Fruit fly (Drosophila melanogaster) whole organism, embryonic: Measurements from ENCODE around the gene CG12177.

Source experiments
- B-H2 ChIP-seq: fragments of 200-800 bp; sonication (Bioruptor generic); optimal IDR thresholded peaks from 2 replicates; lab custom pipeline; 2018; ENCODE audit warnings: missing biosample characterization, mild to moderate bottlenecking, missing genetic modification characterization
- C15 ChIP-seq: fragments of 200-800 bp; sonication (Bioruptor generic); IDR thresholded peaks from 3 replicates; pipeline ENCODE4 v1.3.6; 2022; ENCODE audit warnings: missing biosample characterization, missing genetic modification characterization
- CG10274 ChIP-seq: fragments of 200-800 bp; sonication (Bioruptor generic); optimal IDR thresholded peaks from 3 replicates; lab custom pipeline; 2017; ENCODE audit warnings: missing biosample characterization, mild to moderate bottlenecking, missing genetic modification characterization
- CG10366 ChIP-seq: fragments of 200-800 bp; sonication (Bioruptor generic); IDR thresholded peaks from 2 replicates; pipeline ENCODE4 v1.3.6; 2022; ENCODE audit warnings: missing biosample characterization, missing genetic modification characterization
- CG11504 ChIP-seq: fragments of 200-800 bp; sonication (Bioruptor generic); optimal IDR thresholded peaks from 3 replicates; lab custom pipeline; 2019; ENCODE audit warnings: missing biosample characterization, mild to moderate bottlenecking, missing genetic modification characterization, moderate library complexity
- CG12219 ChIP-seq: fragments of 200-800 bp; sonication (Bioruptor generic); optimal IDR thresholded peaks from 3 replicates; lab custom pipeline; 2018; ENCODE audit warnings: missing biosample characterization, mild to moderate bottlenecking, missing genetic modification characterization
- CG17385 ChIP-seq: fragments of 200-800 bp; sonication (Bioruptor generic); optimal IDR thresholded peaks from 3 replicates; lab custom pipeline; 2018; ENCODE audit warnings: missing biosample characterization, mild to moderate bottlenecking, missing genetic modification characterization
- CG30431 ChIP-seq: fragments of 200-800 bp; sonication (Bioruptor generic); optimal IDR thresholded peaks from 2 replicates; lab custom pipeline; 2017; ENCODE audit warnings: missing biosample characterization, missing genetic modification characterization
- CG4328 ChIP-seq: fragments of 200-800 bp; sonication (Bioruptor generic); optimal IDR thresholded peaks from 3 replicates; lab custom pipeline; 2017; ENCODE audit warnings: missing biosample characterization, missing genetic modification reagents, missing genetic modification characterization
- CG4707 ChIP-seq: fragments of 200-800 bp; sonication (Bioruptor generic); optimal IDR thresholded peaks from 2 replicates; lab custom pipeline; 2018; ENCODE audit warnings: missing biosample characterization, mild to moderate bottlenecking, missing genetic modification characterization, moderate library complexity
- CG5180 ChIP-seq: fragments of 200-800 bp; sonication (Bioruptor generic); optimal IDR thresholded peaks from 3 replicates; lab custom pipeline; 2017; ENCODE audit warnings: missing biosample characterization, missing genetic modification characterization, mild to moderate bottlenecking, moderate library complexity, missing genetic modification reagents
- CG6765 ChIP-seq: fragments of 200-800 bp; sonication (Bioruptor generic); optimal IDR thresholded peaks from 3 replicates; lab custom pipeline; 2017; ENCODE audit warnings: missing biosample characterization, mild to moderate bottlenecking, missing genetic modification characterization
- CG6813 ChIP-seq: fragments of 200-800 bp; sonication (Bioruptor generic); optimal IDR thresholded peaks from 2 replicates; lab custom pipeline; 2017; ENCODE audit warnings: missing biosample characterization, missing genetic modification characterization, mild to moderate bottlenecking, moderate library complexity, missing genetic modification reagents
- CG7987 ChIP-seq: fragments of 200-800 bp; sonication (Bioruptor generic); optimal IDR thresholded peaks from 2 replicates; lab custom pipeline; 2018; ENCODE audit warnings: missing biosample characterization, mild to moderate bottlenecking, missing genetic modification characterization, moderate library complexity
- Dip3 ChIP-seq: fragments of 200-800 bp; sonication (Bioruptor generic); optimal IDR thresholded peaks from 3 replicates; lab custom pipeline; 2016; ENCODE audit warnings: missing biosample characterization, missing genetic modification characterization
- ERR ChIP-seq: fragments of 200-800 bp; sonication (Bioruptor generic); optimal IDR thresholded peaks from 2 replicates; lab custom pipeline; 2016; ENCODE audit warnings: missing biosample characterization, missing genetic modification characterization
- Gug ChIP-seq: fragments of 200-800 bp; sonication (Bioruptor generic); IDR thresholded peaks from 4 replicates; pipeline ENCODE4 v1.3.6; 2022; ENCODE audit warnings: missing biosample characterization, missing genetic modification characterization
- HmgZ ChIP-seq: fragments of 200-800 bp; sonication (Bioruptor generic); optimal IDR thresholded peaks from 2 replicates; lab custom pipeline; 2018; ENCODE audit warnings: missing biosample characterization, mild to moderate bottlenecking, missing genetic modification characterization
- NC2α ChIP-seq: fragments of 200-800 bp; sonication (Bioruptor generic); optimal IDR thresholded peaks from 2 replicates; lab custom pipeline; 2016; ENCODE audit warnings: missing biosample characterization, missing genetic modification characterization
- Rfx ChIP-seq: fragments of 200-800 bp; sonication (Bioruptor generic); IDR thresholded peaks from 2 replicates; pipeline ENCODE4 v1.3.6; 2022; ENCODE audit warnings: missing biosample characterization, missing genetic modification characterization
- Vsx1 ChIP-seq: fragments of 200-800 bp; sonication (Bioruptor generic); optimal IDR thresholded peaks from 2 replicates; lab custom pipeline; 2017; ENCODE audit warnings: missing biosample characterization, mild to moderate bottlenecking, missing genetic modification characterization, missing genetic modification reagents
- ato ChIP-seq: fragments of 200-800 bp; sonication (Bioruptor generic); IDR thresholded peaks from 2 replicates; pipeline ENCODE4 v1.3.6; 2022; ENCODE audit warnings: missing biosample characterization, missing genetic modification characterization; ENCODE audit not compliant: partially characterized antibody
- az2 ChIP-seq: fragments of 200-800 bp; sonication (Bioruptor generic); optimal IDR thresholded peaks from 3 replicates; lab custom pipeline; 2016; ENCODE audit warnings: missing biosample characterization, missing genetic modification characterization
- bsh ChIP-seq, 2 experiments: fragments of 200-800 bp; sonication (Bioruptor generic); optimal IDR thresholded peaks; 2 replicates each; lab custom pipeline; 2017 to 2018; ENCODE audit warnings: mild to moderate bottlenecking in 2 of 2, missing biosample characterization in 2 of 2, missing genetic modification characterization in 2 of 2, moderate library complexity in 1 of 2
- chm ChIP-seq: fragments of 200-800 bp; sonication (Bioruptor generic); IDR thresholded peaks from 2 replicates; pipeline ENCODE4 v1.3.6; 2022; ENCODE audit warnings: missing biosample characterization, missing genetic modification characterization
- corto ChIP-seq: fragments of 200-800 bp; sonication (Bioruptor generic); optimal IDR thresholded peaks from 2 replicates; lab custom pipeline; 2016; ENCODE audit warnings: missing biosample characterization, mild to moderate bottlenecking, missing genetic modification characterization, moderate library complexity
- croc ChIP-seq: fragments of 200-800 bp; sonication (Bioruptor generic); conservative IDR thresholded peaks from 3 replicates; pipeline ENCODE4 v1.3.6; 2022; ENCODE audit warnings: missing biosample characterization, missing genetic modification characterization
- crol ChIP-seq: fragments of 200-800 bp; sonication (Bioruptor generic); IDR thresholded peaks from 2 replicates; pipeline ENCODE4 v1.3.6; 2022; ENCODE audit warnings: missing biosample characterization, missing genetic modification characterization
- crp ChIP-seq, 2 experiments: fragments of 200-800 bp; sonication (Bioruptor generic); optimal IDR thresholded peaks; 2 replicates in 1 of 2; 3 replicates in 1 of 2; lab custom pipeline; 2017; ENCODE audit warnings: missing biosample characterization in 2 of 2, missing genetic modification characterization in 2 of 2, mild to moderate bottlenecking in 1 of 2, moderate library complexity in 1 of 2
- dm ChIP-seq: fragments of 200-800 bp; sonication (Bioruptor generic); optimal IDR thresholded peaks from 3 replicates; lab custom pipeline; 2016; ENCODE audit warnings: missing biosample characterization, missing genetic modification characterization
- dpn ChIP-seq, 2 experiments: fragments of 200-800 bp; sonication (Bioruptor generic); optimal IDR thresholded peaks; 3 replicates each; lab custom pipeline; 2016; ENCODE audit warnings: missing biosample characterization in 2 of 2, missing genetic modification characterization in 2 of 2
- gce ChIP-seq: fragments of 200-800 bp; sonication (Bioruptor generic); IDR thresholded peaks from 3 replicates; pipeline ENCODE4 v1.3.6; 2022; ENCODE audit warnings: missing biosample characterization, missing genetic modification characterization
- gcm2 ChIP-seq: fragments of 200-800 bp; sonication (Bioruptor generic); optimal IDR thresholded peaks from 2 replicates; lab custom pipeline; 2016; ENCODE audit warnings: missing biosample characterization, missing genetic modification characterization
- gsb ChIP-seq: fragments of 200-800 bp; sonication (Bioruptor generic); IDR thresholded peaks from 2 replicates; pipeline ENCODE4 v1.3.6; 2022; ENCODE audit warnings: missing biosample characterization, missing genetic modification characterization
- ham ChIP-seq: fragments of 200-800 bp; sonication (Bioruptor generic); IDR thresholded peaks from 2 replicates; pipeline ENCODE4 v1.3.6; 2022; ENCODE audit warnings: missing biosample characterization, missing genetic modification characterization
- ind ChIP-seq: fragments of 200-800 bp; sonication (Bioruptor generic); optimal IDR thresholded peaks from 3 replicates; lab custom pipeline; 2016; ENCODE audit warnings: missing biosample characterization, missing genetic modification characterization
- jigr1 ChIP-seq: fragments of 200-800 bp; sonication (Bioruptor generic); IDR thresholded peaks from 3 replicates; pipeline ENCODE4 v1.3.6; 2022; ENCODE audit warnings: missing biosample characterization, missing genetic modification characterization
- jing ChIP-seq: fragments of 200-800 bp; sonication (Bioruptor generic); optimal IDR thresholded peaks from 2 replicates; lab custom pipeline; 2018; ENCODE audit warnings: missing biosample characterization, mild to moderate bottlenecking, missing genetic modification characterization
- knrl ChIP-seq: fragments of 200-800 bp; sonication (Bioruptor generic); IDR thresholded peaks from 3 replicates; pipeline ENCODE4 v1.3.6; 2022; ENCODE audit warnings: missing biosample characterization, missing genetic modification characterization; ENCODE audit not compliant: partially characterized antibody
- nerfin-2 ChIP-seq: fragments of 200-800 bp; sonication (Bioruptor generic); IDR thresholded peaks from 2 replicates; pipeline ENCODE4 v1.3.6; 2022; ENCODE audit warnings: missing biosample characterization, missing genetic modification characterization; ENCODE audit not compliant: partially characterized antibody
- sim ChIP-seq: fragments of 200-800 bp; sonication (Bioruptor generic); IDR thresholded peaks from 2 replicates; pipeline ENCODE4 v1.3.6; 2022; ENCODE audit warnings: missing biosample characterization, missing genetic modification characterization
- sisA ChIP-seq: fragments of 200-800 bp; sonication (Bioruptor generic); IDR thresholded peaks from 2 replicates; pipeline ENCODE4 v1.3.6; 2022; ENCODE audit warnings: missing biosample characterization, missing genetic modification characterization
- sob ChIP-seq: fragments of 200-800 bp; sonication (Bioruptor generic); IDR thresholded peaks from 2 replicates; pipeline ENCODE4 v1.3.6; 2022; ENCODE audit warnings: missing biosample characterization, missing genetic modification characterization
- toy ChIP-seq: fragments of 200-800 bp; sonication (Bioruptor generic); IDR thresholded peaks from 2 replicates; pipeline ENCODE4 v1.3.6; 2022; ENCODE audit warnings: missing biosample characterization, missing genetic modification characterization
- yki ChIP-seq: fragments of >200 bp; optimal IDR thresholded peaks from 3 replicates; lab custom pipeline; 2018

Gene CG12177

dm6 chrX:13679565-13679964 is 735 bp downstream of the CG12177 start (continued):
- no peak for TF ChIP-seq CG6813 (GFP tag; lab: Kevin White, UChicago)
- TF ChIP-seq sob, result no peak
- no peak for TF ChIP-seq C15 (GFP tag; lab: Robert Waterston, UW)
- no peak for TF ChIP-seq chm (GFP tag; lab: Robert Waterston, UW)
- no peak for TF ChIP-seq B-H2
- no peak for TF ChIP-seq crol (GFP tag; lab: Robert Waterston, UW)
- no peak for TF ChIP-seq ham (GFP tag; lab: Robert Waterston, UW)
- TF ChIP-seq CG4707 (GFP tag; lab: Kevin White, UChicago), result no peak
- no peak for TF ChIP-seq croc (GFP tag; lab: Robert Waterston, UW)
- no peak for TF ChIP-seq sim (GFP tag; lab: Robert Waterston, UW)
- TF ChIP-seq az2 (GFP tag; lab: Kevin White, UChicago), result peak; percentile 15
- TF ChIP-seq bsh (GFP tag; optimal IDR thresholded peaks at IDR 0.05; lab: Kevin White, UChicago), result peak in 1 of 2 experiments; percentile 38
- no peak for TF ChIP-seq crp (GFP tag; optimal IDR thresholded peaks at IDR 0.05; lab: Kevin White, UChicago)
- TF ChIP-seq yki (lab: Kevin White, UChicago), result no peak
- no peak for TF ChIP-seq nerfin-2 (GFP tag; lab: Robert Waterston, UW)
- no peak for TF ChIP-seq Gug (GFP tag; lab: Robert Waterston, UW)
- no peak for TF ChIP-seq gsb (GFP tag; lab: Robert Waterston, UW)
- peak; percentile 58 for TF ChIP-seq CG11504 (tag; lab: Kevin White, UChicago)
- no peak for TF ChIP-seq jing (GFP tag; lab: Kevin White, UChicago)
- no peak for TF ChIP-seq CG10274
- no peak for TF ChIP-seq Rfx
- TF ChIP-seq HmgZ, result no peak
- no peak for TF ChIP-seq CG6765 (GFP tag; lab: Kevin White, UChicago)
- no peak for TF ChIP-seq ato (GFP tag; lab: Robert Waterston, UW)
- TF ChIP-seq Dip3 (GFP tag; lab: Kevin White, UChicago), result no peak
- TF ChIP-seq corto, result no peak
- TF ChIP-seq gcm2 (GFP tag; lab: Kevin White, UChicago), result no peak
- no peak for TF ChIP-seq sisA (GFP tag; lab: Robert Waterston, UW)
- no peak for TF ChIP-seq dm
- TF ChIP-seq ind (GFP tag; lab: Kevin White, UChicago), result no peak
- TF ChIP-seq CG30431 (GFP tag; lab: Kevin White, UChicago), result no peak
- no peak for TF ChIP-seq CG4328 (GFP tag; lab: Kevin White, UChicago)
- TF ChIP-seq CG5180 (GFP tag; lab: Kevin White, UChicago), result no peak
- TF ChIP-seq NC2α, result no peak
- no peak for TF ChIP-seq Vsx1
- no peak for TF ChIP-seq CG7987
- TF ChIP-seq ERR (GFP tag; lab: Kevin White, UChicago), result no peak
- TF ChIP-seq CG12219 (GFP tag; lab: Kevin White, UChicago), result no peak
- no peak for TF ChIP-seq CG10366 (GFP tag; lab: Robert Waterston, UW)
- TF ChIP-seq CG17385 (GFP tag; lab: Kevin White, UChicago), result no peak
- no peak for TF ChIP-seq toy (GFP tag; lab: Robert Waterston, UW)
- no peak for TF ChIP-seq knrl (GFP tag; lab: Robert Waterston, UW)
- no peak for TF ChIP-seq gce (GFP tag; lab: Robert Waterston, UW)
- TF ChIP-seq jigr1, result no peak
- TF ChIP-seq dpn (GFP tag; optimal IDR thresholded peaks at IDR 0.05; lab: Kevin White, UChicago), result no peak
